Worm (Caenorhabditis elegans): ENCODE measurements around the gene F36H5.9.

Gene F36H5.9

ce11 chrII:1719153-1719552 is 33.7 kb downstream of the F36H5.9 start, which contains the start of gene fbxb-48:
fbxb-48 (minus strand) TSS chrII:1719253.
- no peak for TF ChIP-seq ref-1 (GFP tag; conservative IDR thresholded peaks at IDR 0.05)
- no peak for TF ChIP-seq med-1 (GFP tag; optimal IDR thresholded peaks at IDR 0.05; ENCODE audit: insufficient read depth)
- TF ChIP-seq flt-1 (GFP tag; IDR thresholded peaks at IDR 0.05), result no peak
- no peak for TF ChIP-seq cog-1 (tag; optimal IDR thresholded peaks at IDR 0.05)
- TF ChIP-seq tab-1 (GFP tag; IDR thresholded peaks at IDR 0.05), result no peak
- TF ChIP-seq klf-2 (GFP tag; conservative IDR thresholded peaks at IDR 0.05), result no peak
- TF ChIP-seq ztf-23 (GFP tag; IDR thresholded peaks at IDR 0.05), result no peak
- no peak for TF ChIP-seq T22C8.4 (GFP tag; IDR thresholded peaks at IDR 0.05)
- TF ChIP-seq ztf-29 (GFP tag; IDR thresholded peaks at IDR 0.05), result no peak

ce11 chrII:1714772-1715353 is 38.0 kb downstream of the F36H5.9 start, which contains the start of gene btb-6:
btb-6 (plus strand) TSS chrII:1715303.
- TF ChIP-seq cog-1 (tag; optimal IDR thresholded peaks at IDR 0.05) (no peak), T22C8.4 (GFP tag; IDR thresholded peaks at IDR 0.05) (no peak), ztf-23 (GFP tag; IDR thresholded peaks at IDR 0.05) (no peak), tab-1 (GFP tag; IDR thresholded peaks at IDR 0.05) (0 out of 2 replicates have a peak, but pooled peaks have one; percentile 53)

- TF ChIP-seq ref-1 (GFP tag; conservative IDR thresholded peaks at IDR 0.05) (no peak), tab-1 (GFP tag; IDR thresholded peaks at IDR 0.05) (no peak), med-1 (GFP tag; optimal IDR thresholded peaks at IDR 0.05; ENCODE audit: insufficient read depth) (no peak), T22C8.4 (GFP tag; IDR thresholded peaks at IDR 0.05) (no peak), ztf-23 (GFP tag; IDR thresholded peaks at IDR 0.05) (no peak), flt-1 (GFP tag; IDR thresholded peaks at IDR 0.05) (no peak), klf-2 (GFP tag; conservative IDR thresholded peaks at IDR 0.05) (no peak)
Measured at ce11 chrII:1712938-1713337, 40.0 kb downstream of the F36H5.9 start, which contains the start of gene btb-7. btb-7 (plus strand) TSS chrII:1713238.

- TF ChIP-seq klf-2 (GFP tag; conservative IDR thresholded peaks at IDR 0.05) (no peak), tab-1 (GFP tag; IDR thresholded peaks at IDR 0.05) (no peak)
Measured at ce11 chrII:1709959-1710358, 42.9 kb downstream of the F36H5.9 start, which contains the start of gene fbxa-184. fbxa-184 (plus strand) TSS chrII:1710259.

ce11 chrII:1706385-1706784 is 46.5 kb downstream of the F36H5.9 start, which contains the start of gene sdz-18:
sdz-18 (minus strand) TSS chrII:1706485.
- TF ChIP-seq klf-2 (GFP tag; conservative IDR thresholded peaks at IDR 0.05), result no peak
- TF ChIP-seq med-1 (GFP tag; optimal IDR thresholded peaks at IDR 0.05; ENCODE audit: insufficient read depth), result no peak
- no peak for TF ChIP-seq T22C8.4 (GFP tag; IDR thresholded peaks at IDR 0.05)
- TF ChIP-seq cog-1 (tag; optimal IDR thresholded peaks at IDR 0.05), result no peak
- TF ChIP-seq ref-1 (GFP tag; conservative IDR thresholded peaks at IDR 0.05), result no peak
- no peak for TF ChIP-seq ztf-23 (GFP tag; IDR thresholded peaks at IDR 0.05)
- no peak for TF ChIP-seq ztf-29 (GFP tag; IDR thresholded peaks at IDR 0.05)
- no peak for TF ChIP-seq tab-1 (GFP tag; IDR thresholded peaks at IDR 0.05)
- no peak for TF ChIP-seq flt-1 (GFP tag; IDR thresholded peaks at IDR 0.05)

- TF ChIP-seq T22C8.4 (GFP tag; IDR thresholded peaks at IDR 0.05) (no peak), flt-1 (GFP tag; IDR thresholded peaks at IDR 0.05) (no peak), ztf-23 (GFP tag; IDR thresholded peaks at IDR 0.05) (no peak), tab-1 (GFP tag; IDR thresholded peaks at IDR 0.05) (no peak), ztf-29 (GFP tag; IDR thresholded peaks at IDR 0.05) (no peak), klf-2 (GFP tag; conservative IDR thresholded peaks at IDR 0.05) (no peak), med-1 (GFP tag; optimal IDR thresholded peaks at IDR 0.05; ENCODE audit: insufficient read depth) (no peak), ref-1 (GFP tag; conservative IDR thresholded peaks at IDR 0.05) (no peak)
Measured at ce11 chrII:1703363-1703762, 49.5 kb downstream of the F36H5.9 start, which contains the start of gene fbxb-47. fbxb-47 (minus strand) TSS chrII:1703463.

Measured in whole organism, midembryonic.